Fruit fly (Drosophila melanogaster) whole organism, embryonic: ENCODE measurements around the gene Trs20.

Source experiments
- Adf1 ChIP-seq: fragments of 200-800 bp; sonication (Bioruptor generic); IDR thresholded peaks from 2 replicates; pipeline ENCODE4 v1.3.6; 2022; ENCODE audit warnings: missing biosample characterization, missing genetic modification characterization
- B-H1 ChIP-seq: fragments of 200-800 bp; sonication (Bioruptor generic); IDR thresholded peaks from 3 replicates; pipeline ENCODE4 v1.3.6; 2022; ENCODE audit warnings: missing biosample characterization, missing genetic modification characterization
- B-H2 ChIP-seq: fragments of 200-800 bp; sonication (Bioruptor generic); optimal IDR thresholded peaks from 2 replicates; lab custom pipeline; 2018; ENCODE audit warnings: missing biosample characterization, mild to moderate bottlenecking, missing genetic modification characterization
- CG10565 ChIP-seq: fragments of 200-800 bp; sonication (Bioruptor generic); optimal IDR thresholded peaks from 3 replicates; lab custom pipeline; 2016; ENCODE audit warnings: missing biosample characterization, mild to moderate bottlenecking, missing genetic modification characterization
- CG10979 ChIP-seq: fragments of 200-800 bp; sonication (Bioruptor generic); optimal IDR thresholded peaks from 2 replicates; lab custom pipeline; 2018; ENCODE audit warnings: missing biosample characterization, mild to moderate bottlenecking, missing genetic modification characterization, moderate library complexity
- CG12104 ChIP-seq: fragments of 200-800 bp; sonication (Bioruptor generic); optimal IDR thresholded peaks from 3 replicates; lab custom pipeline; 2016; ENCODE audit warnings: missing biosample characterization, missing genetic modification characterization
- CG12391 ChIP-seq: fragments of 200-800 bp; sonication (Bioruptor generic); optimal IDR thresholded peaks from 3 replicates; lab custom pipeline; 2018; ENCODE audit warnings: missing biosample characterization, mild to moderate bottlenecking, missing genetic modification characterization, moderate library complexity
- CG12769 ChIP-seq: fragments of 200-800 bp; sonication (Bioruptor generic); optimal IDR thresholded peaks from 2 replicates; lab custom pipeline; 2019; ENCODE audit warnings: missing biosample characterization, mild to moderate bottlenecking, missing genetic modification characterization, moderate library complexity
- CG13624 ChIP-seq: fragments of 200-800 bp; sonication (Bioruptor generic); optimal IDR thresholded peaks from 2 replicates; lab custom pipeline; 2016; ENCODE audit warnings: missing biosample characterization, missing genetic modification characterization
- CG13775 ChIP-seq: fragments of 200-800 bp; sonication (Bioruptor generic); optimal IDR thresholded peaks from 3 replicates; lab custom pipeline; 2017; ENCODE audit warnings: missing biosample characterization, mild to moderate bottlenecking, missing genetic modification characterization
- CG13894 ChIP-seq: fragments of 200-800 bp; sonication (Bioruptor generic); optimal IDR thresholded peaks from 3 replicates; lab custom pipeline; 2018; ENCODE audit warnings: missing biosample characterization, mild to moderate bottlenecking, missing genetic modification characterization, moderate library complexity
- CG14965 ChIP-seq: fragments of 200-800 bp; sonication (Bioruptor generic); optimal IDR thresholded peaks from 2 replicates; lab custom pipeline; 2016; ENCODE audit warnings: missing biosample characterization, missing genetic modification characterization, borderline replicate concordance
- CG1602 ChIP-seq: fragments of 200-800 bp; sonication (Bioruptor generic); optimal IDR thresholded peaks from 3 replicates; lab custom pipeline; 2016; ENCODE audit warnings: missing biosample characterization, missing genetic modification characterization
- CG18476 ChIP-seq: fragments of 200-800 bp; sonication (Bioruptor generic); optimal IDR thresholded peaks from 2 replicates; lab custom pipeline; 2016; ENCODE audit warnings: missing biosample characterization, mild to moderate bottlenecking, missing genetic modification characterization
- CG2889 ChIP-seq: fragments of 200-800 bp; sonication (Bioruptor generic); IDR thresholded peaks from 3 replicates; pipeline ENCODE4 v1.3.6; 2022; ENCODE audit warnings: missing biosample characterization, missing genetic modification characterization
- CG31365 ChIP-seq: fragments of 200-800 bp; sonication (Bioruptor generic); optimal IDR thresholded peaks from 2 replicates; lab custom pipeline; 2018; ENCODE audit warnings: missing biosample characterization, mild to moderate bottlenecking, missing genetic modification characterization
- CG33557 ChIP-seq: fragments of 200-800 bp; sonication (Bioruptor generic); optimal IDR thresholded peaks from 2 replicates; lab custom pipeline; 2019; ENCODE audit warnings: missing biosample characterization, mild to moderate bottlenecking, missing genetic modification characterization, moderate library complexity
- CG8924 ChIP-seq: fragments of 200-800 bp; optimal IDR thresholded peaks from 3 replicates; lab custom pipeline; 2019; ENCODE audit warnings: missing biosample characterization, mild to moderate bottlenecking, missing genetic modification characterization, moderate library complexity
- CG9437 ChIP-seq: fragments of 200-800 bp; sonication (Bioruptor generic); optimal IDR thresholded peaks from 2 replicates; lab custom pipeline; 2018; ENCODE audit warnings: missing biosample characterization, mild to moderate bottlenecking, missing genetic modification characterization
- CG9727 ChIP-seq: fragments of 200-800 bp; sonication (Bioruptor generic); optimal IDR thresholded peaks from 3 replicates; lab custom pipeline; 2017; ENCODE audit warnings: missing biosample characterization, mild to moderate bottlenecking, missing genetic modification characterization
- Dek ChIP-seq: fragments of 200-800 bp; sonication (Bioruptor generic); optimal IDR thresholded peaks from 3 replicates; lab custom pipeline; 2019; ENCODE audit warnings: missing biosample characterization, mild to moderate bottlenecking, missing genetic modification characterization, moderate library complexity
- ERR ChIP-seq: fragments of 200-800 bp; sonication (Bioruptor generic); optimal IDR thresholded peaks from 2 replicates; lab custom pipeline; 2016; ENCODE audit warnings: missing biosample characterization, missing genetic modification characterization
- Fer3 ChIP-seq: fragments of 200-800 bp; sonication (Bioruptor generic); optimal IDR thresholded peaks from 2 replicates; lab custom pipeline; 2018; ENCODE audit warnings: missing biosample characterization, mild to moderate bottlenecking, missing genetic modification characterization, moderate library complexity
- HLH54F ChIP-seq: fragments of 200-800 bp; sonication (Bioruptor generic); optimal IDR thresholded peaks from 3 replicates; lab custom pipeline; 2016; ENCODE audit warnings: missing biosample characterization, missing genetic modification characterization
- Hmr ChIP-seq: fragments of 200-800 bp; sonication (Bioruptor generic); optimal IDR thresholded peaks from 3 replicates; lab custom pipeline; 2017; ENCODE audit warnings: mild to moderate bottlenecking, missing biosample characterization, missing genetic modification reagents, missing genetic modification characterization
- Mad ChIP-seq: fragments of 200-800 bp; sonication (Bioruptor generic); optimal IDR thresholded peaks from 2 replicates; lab custom pipeline; 2016; ENCODE audit warnings: missing biosample characterization, missing genetic modification characterization
- Med ChIP-seq: fragments of 200-800 bp; sonication (Bioruptor generic); peaks from one replicate; lab custom pipeline; 2016; ENCODE audit warnings: missing biosample characterization, missing genetic modification characterization, mild to moderate bottlenecking, inconsistent platforms, moderate library complexity
- Neu2 ChIP-seq: fragments of 200-800 bp; sonication (Bioruptor generic); optimal IDR thresholded peaks from 3 replicates; lab custom pipeline; 2016; ENCODE audit warnings: missing biosample characterization, missing genetic modification characterization, borderline replicate concordance
- Ptx1 ChIP-seq: fragments of 200-800 bp; sonication (Bioruptor generic); IDR thresholded peaks from 2 replicates; pipeline ENCODE4 v1.3.6; 2022; ENCODE audit warnings: missing biosample characterization, missing genetic modification characterization
- Taf1 ChIP-seq: fragments of 200-800 bp; sonication (Bioruptor generic); IDR thresholded peaks from 2 replicates; pipeline ENCODE4 v1.3.6; 2022; ENCODE audit warnings: missing biosample characterization, missing genetic modification characterization
- Vsx1 ChIP-seq: fragments of 200-800 bp; sonication (Bioruptor generic); optimal IDR thresholded peaks from 2 replicates; lab custom pipeline; 2017; ENCODE audit warnings: missing biosample characterization, mild to moderate bottlenecking, missing genetic modification characterization, missing genetic modification reagents
- ac ChIP-seq: fragments of 200-800 bp; sonication (Bioruptor generic); optimal IDR thresholded peaks from 3 replicates; lab custom pipeline; 2017; ENCODE audit warnings: missing biosample characterization, mild to moderate bottlenecking, missing genetic modification characterization
- cad ChIP-seq: fragments of >200 bp; optimal IDR thresholded peaks from 2 replicates; lab custom pipeline; 2017; ENCODE audit warnings: missing biosample characterization, missing genetic modification characterization
- chinmo ChIP-seq: fragments of 200-800 bp; sonication (Bioruptor generic); IDR thresholded peaks from 4 replicates; pipeline ENCODE4 v1.3.6; 2022; ENCODE audit warnings: missing biosample characterization, missing genetic modification characterization; ENCODE audit not compliant: partially characterized antibody
- crp ChIP-seq, 2 experiments: fragments of 200-800 bp; sonication (Bioruptor generic); optimal IDR thresholded peaks; 2 replicates in 1 of 2; 3 replicates in 1 of 2; lab custom pipeline; 2017; ENCODE audit warnings: missing biosample characterization in 2 of 2, missing genetic modification characterization in 2 of 2, mild to moderate bottlenecking in 1 of 2, moderate library complexity in 1 of 2
- da ChIP-seq: fragments of 200-800 bp; sonication (Bioruptor generic); optimal IDR thresholded peaks from 2 replicates; lab custom pipeline; 2016; ENCODE audit warnings: missing biosample characterization, missing genetic modification characterization
- disco-r ChIP-seq: fragments of 200-800 bp; sonication (Bioruptor generic); optimal IDR thresholded peaks from 2 replicates; lab custom pipeline; 2016; ENCODE audit warnings: missing biosample characterization, missing genetic modification characterization
- dmrt99B ChIP-seq: fragments of 200-800 bp; sonication (Bioruptor generic); optimal IDR thresholded peaks from 2 replicates; lab custom pipeline; 2018; ENCODE audit warnings: missing biosample characterization, mild to moderate bottlenecking, missing genetic modification characterization, moderate library complexity
- dysf ChIP-seq: fragments of 200-800 bp; sonication (Bioruptor generic); IDR thresholded peaks from 3 replicates; pipeline ENCODE4 v1.3.6; 2022; ENCODE audit warnings: missing biosample characterization, missing genetic modification characterization
- ewg ChIP-seq: fragments of 200-800 bp; sonication (Bioruptor generic); optimal IDR thresholded peaks from 3 replicates; lab custom pipeline; 2017; ENCODE audit warnings: mild to moderate bottlenecking, missing biosample characterization, missing genetic modification reagents, missing genetic modification characterization
- fd102C ChIP-seq: fragments of 200-800 bp; sonication (Bioruptor generic); optimal IDR thresholded peaks from 2 replicates; lab custom pipeline; 2018; ENCODE audit warnings: missing biosample characterization, mild to moderate bottlenecking, missing genetic modification characterization, moderate library complexity
- grn ChIP-seq: fragments of 200-800 bp; sonication (Bioruptor generic); optimal IDR thresholded peaks from 3 replicates; lab custom pipeline; 2017; ENCODE audit warnings: missing biosample characterization, missing genetic modification characterization
- nau ChIP-seq: fragments of 200-800 bp; sonication (Bioruptor generic); optimal IDR thresholded peaks from 3 replicates; lab custom pipeline; 2017; ENCODE audit warnings: missing biosample characterization, mild to moderate bottlenecking, missing genetic modification characterization, missing genetic modification reagents
- onecut ChIP-seq: fragments of 200-800 bp; sonication (Bioruptor generic); IDR thresholded peaks from 2 replicates; pipeline ENCODE4 v1.3.6; 2022; ENCODE audit warnings: missing biosample characterization, missing genetic modification characterization
- pfk ChIP-seq: fragments of 200-800 bp; sonication (Bioruptor generic); optimal IDR thresholded peaks from 2 replicates; lab custom pipeline; 2018; ENCODE audit warnings: missing biosample characterization, mild to moderate bottlenecking, missing genetic modification characterization, moderate library complexity
- so ChIP-seq: fragments of 200-800 bp; sonication (Bioruptor generic); IDR thresholded peaks from 3 replicates; pipeline ENCODE4 v1.3.6; 2022; ENCODE audit warnings: missing biosample characterization, missing genetic modification characterization
- tin ChIP-seq: fragments of 200-800 bp; sonication (Bioruptor generic); optimal IDR thresholded peaks from 3 replicates; lab custom pipeline; 2016; ENCODE audit warnings: missing biosample characterization, missing genetic modification characterization
- zf30C ChIP-seq: fragments of 200-800 bp; sonication (Bioruptor generic); optimal IDR thresholded peaks from 3 replicates; lab custom pipeline; 2018; ENCODE audit warnings: missing biosample characterization, mild to moderate bottlenecking, missing genetic modification characterization
- zfh2 ChIP-seq: fragments of 200-800 bp; sonication (Bioruptor generic); optimal IDR thresholded peaks from 2 replicates; lab custom pipeline; 2016; ENCODE audit warnings: missing biosample characterization, missing genetic modification characterization

Gene Trs20

DNA sequence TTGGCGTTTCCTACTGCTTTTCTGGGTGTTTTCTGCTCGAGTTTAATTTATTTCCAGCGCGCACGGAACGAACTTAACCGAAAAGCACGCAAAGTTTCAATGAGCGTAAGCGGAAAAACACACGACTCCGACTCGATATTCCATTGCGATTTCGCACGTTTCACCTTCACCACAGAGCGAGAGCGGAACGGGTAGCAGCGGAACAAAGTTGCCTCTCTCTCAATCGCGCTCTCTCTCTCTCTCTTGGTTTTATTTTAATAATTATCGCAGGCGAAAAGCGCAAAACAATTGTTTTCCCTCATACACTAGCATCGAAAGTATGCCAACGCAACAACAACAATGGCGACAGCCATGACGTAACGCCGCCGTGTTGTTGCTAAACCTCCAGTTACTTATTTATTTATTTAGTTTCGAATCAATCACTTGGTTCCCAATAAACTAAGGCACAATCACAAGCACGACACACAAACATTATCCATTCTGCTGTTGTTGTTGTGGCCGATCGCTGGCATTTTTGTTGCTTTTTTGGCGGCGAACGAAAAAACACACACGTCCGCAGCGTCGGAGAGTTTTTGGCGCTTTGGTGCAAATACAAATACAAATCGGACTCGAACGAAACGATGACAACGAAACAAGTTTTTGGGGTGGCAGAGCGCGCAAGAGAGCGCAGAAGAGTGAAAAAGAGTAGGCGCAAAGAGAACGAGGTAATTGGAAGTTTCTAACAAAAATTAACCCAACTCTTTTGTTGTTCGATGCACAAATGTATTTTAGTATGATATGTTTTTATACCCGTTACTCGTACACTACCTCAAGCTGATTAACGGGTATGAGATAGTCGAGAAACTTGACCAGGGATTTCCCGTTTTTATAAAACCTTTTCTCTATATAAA lies 33.0 kb upstream of the Trs20 start, which contains the start of gene CG5151 (continued):
- TF ChIP-seq so (GFP tag; lab: Robert Waterston, UW), result no peak; the same call in 2 of the 3 replicates
- no peak for TF ChIP-seq CG12391 (tag; lab: Kevin White, UChicago)
- no peak for TF ChIP-seq onecut (GFP tag; lab: Robert Waterston, UW)
- TF ChIP-seq Neu2 (GFP tag; lab: Kevin White, UChicago), result no peak
- no peak for TF ChIP-seq zfh2 (GFP tag; lab: Kevin White, UChicago)
- no peak for TF ChIP-seq CG13624 (GFP tag; lab: Kevin White, UChicago)
- TF ChIP-seq CG9727 (GFP tag; lab: Kevin White, UChicago), result no peak
- TF ChIP-seq CG8924, result peak; percentile 40
- TF ChIP-seq pfk (GFP tag; lab: Kevin White, UChicago), result peak; percentile 93
- no peak for TF ChIP-seq CG13775 (GFP tag; lab: Kevin White, UChicago)
- TF ChIP-seq Dek (tag; lab: Kevin White, UChicago), result peak; percentile 27
- TF ChIP-seq ewg (GFP tag; lab: Kevin White, UChicago), result no peak
- TF ChIP-seq zf30C, result no peak
- TF ChIP-seq Adf1 (GFP tag; lab: Robert Waterston, UW), result peak; percentile 27; the same call in 1 of the 2 replicates
- no peak for TF ChIP-seq fd102C (GFP tag; lab: Kevin White, UChicago)
- no peak for TF ChIP-seq dmrt99B
- TF ChIP-seq HLH54F (GFP tag; lab: Kevin White, UChicago), result no peak
- TF ChIP-seq CG12104 (GFP tag; lab: Kevin White, UChicago), result no peak
- TF ChIP-seq CG14965, result no peak
- TF ChIP-seq B-H1 (GFP tag; lab: Robert Waterston, UW), result no peak
- no peak for TF ChIP-seq CG10565 (GFP tag; lab: Kevin White, UChicago)
- no peak for TF ChIP-seq disco-r (GFP tag; lab: Kevin White, UChicago)
- no peak for TF ChIP-seq tin (GFP tag; lab: Kevin White, UChicago)
- no peak for TF ChIP-seq cad (GFP tag; lab: Kevin White, UChicago)
- no peak for TF ChIP-seq grn (GFP tag; lab: Kevin White, UChicago)
- peak; percentile 36 for TF ChIP-seq nau (GFP tag; lab: Kevin White, UChicago)
- TF ChIP-seq CG1602 (GFP tag; lab: Kevin White, UChicago), result no peak
- TF ChIP-seq Taf1 (GFP tag; lab: Robert Waterston, UW), result no peak
- TF ChIP-seq da (GFP tag; lab: Kevin White, UChicago), result no peak
- peak; percentile 81 for TF ChIP-seq Med
- no peak for TF ChIP-seq CG18476
- TF ChIP-seq CG13894 (tag; lab: Kevin White, UChicago), result no peak
- peak; percentile 82; the same call in 2 of the 4 replicates for TF ChIP-seq chinmo (GFP tag; lab: Robert Waterston, UW)
- no peak for TF ChIP-seq Mad (GFP tag; lab: Kevin White, UChicago)
- TF ChIP-seq Ptx1 (GFP tag; lab: Robert Waterston, UW), result no peak
- peak; percentile 19 for TF ChIP-seq CG12769
- TF ChIP-seq Fer3 (tag; lab: Kevin White, UChicago), result no peak
- TF ChIP-seq Hmr, result peak; percentile 17
- TF ChIP-seq crp (GFP tag; optimal IDR thresholded peaks at IDR 0.05; lab: Kevin White, UChicago), result no peak
- TF ChIP-seq B-H2 (GFP tag; lab: Kevin White, UChicago), result peak; percentile 14
- TF ChIP-seq ERR, result no peak
- peak; percentile 44 for TF ChIP-seq CG9437 (GFP tag; lab: Kevin White, UChicago)
- TF ChIP-seq CG10979, result no peak
- no peak for TF ChIP-seq ac (GFP tag; lab: Kevin White, UChicago)
- TF ChIP-seq dysf, result no peak; the same call in 2 of the 3 replicates
- peak; percentile 21 for TF ChIP-seq CG31365 (tag; lab: Kevin White, UChicago)
- TF ChIP-seq CG2889 (GFP tag; lab: Robert Waterston, UW), result no peak
- no peak for TF ChIP-seq CG33557 (GFP tag; lab: Kevin White, UChicago)
- no peak for TF ChIP-seq Vsx1 (GFP tag; lab: Kevin White, UChicago)
